Worm (Caenorhabditis elegans) whole organism, L2 larva: ENCODE measurements around the gene taap-1.

Experiments
- ama-1 ChIP-seq: fragments of 150-350 bp; optimal IDR thresholded peaks from 2 replicates; lab custom pipeline; 2018; ENCODE audit warnings: inconsistent platforms
- ceh-82 ChIP-seq: fragments of 150-350 bp; optimal IDR thresholded peaks from 2 replicates; lab custom pipeline; 2014; ENCODE audit warnings: missing biosample characterization, missing genetic modification characterization
- nhr-11 ChIP-seq: fragments of 150-350 bp; optimal IDR thresholded peaks from 2 replicates; lab custom pipeline; 2014; ENCODE audit warnings: missing biosample characterization, missing genetic modification characterization
- unc-62 ChIP-seq: fragments of 150-350 bp; optimal IDR thresholded peaks from 2 replicates; lab custom pipeline; 2014; ENCODE audit warnings: missing biosample characterization, missing genetic modification reagents, missing genetic modification characterization

ce11 chrII:8441519-8441918 is 42.2 kb downstream of the taap-1 start:
- no peak for TF ChIP-seq nhr-11 (tag; lab: Kevin White, UChicago)
- TF ChIP-seq ama-1 (lab: Kevin White, UChicago) = no peak
- TF ChIP-seq ceh-82 (tag; lab: Kevin White, UChicago) = no peak
- TF ChIP-seq unc-62 = no peak
